Worm (Caenorhabditis elegans): Measurements from ENCODE around the gene C07D8.5.

The C07D8.5 gene

DNA sequence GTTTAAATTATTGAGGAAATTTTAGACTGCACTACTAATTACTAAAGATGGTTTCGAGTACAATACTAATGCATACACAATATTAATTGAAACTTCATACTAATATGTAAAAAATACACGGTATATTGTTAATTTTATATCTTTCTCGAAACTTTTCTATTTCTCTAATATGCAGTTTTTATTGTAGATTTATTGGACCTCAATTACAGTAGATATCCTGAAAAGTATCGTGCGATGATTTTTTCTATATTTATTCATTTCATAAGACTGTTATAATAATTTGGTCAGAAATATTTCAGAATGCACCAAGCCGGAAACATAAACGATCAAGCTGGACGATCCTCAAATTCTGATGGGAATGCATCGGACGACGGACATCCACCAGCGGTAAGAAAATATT is at the start of gene C07D8.5:
C07D8.5 (plus strand) TSS at position 301 of the 400 bp plus-strand sequence.
- TF ChIP-seq flt-1 (GFP tag; IDR thresholded peaks at IDR 0.05) (no peak), tab-1 (GFP tag; IDR thresholded peaks at IDR 0.05) (no peak), ztf-29 (GFP tag; IDR thresholded peaks at IDR 0.05) (no peak), klf-2 (GFP tag; conservative IDR thresholded peaks at IDR 0.05) (no peak), ref-1 (GFP tag; conservative IDR thresholded peaks at IDR 0.05) (no peak), T22C8.4 (GFP tag; IDR thresholded peaks at IDR 0.05) (no peak), med-1 (GFP tag; optimal IDR thresholded peaks at IDR 0.05; ENCODE audit: insufficient read depth) (no peak), cog-1 (tag; optimal IDR thresholded peaks at IDR 0.05) (no peak), ztf-23 (GFP tag; IDR thresholded peaks at IDR 0.05) (no peak)

DNA sequence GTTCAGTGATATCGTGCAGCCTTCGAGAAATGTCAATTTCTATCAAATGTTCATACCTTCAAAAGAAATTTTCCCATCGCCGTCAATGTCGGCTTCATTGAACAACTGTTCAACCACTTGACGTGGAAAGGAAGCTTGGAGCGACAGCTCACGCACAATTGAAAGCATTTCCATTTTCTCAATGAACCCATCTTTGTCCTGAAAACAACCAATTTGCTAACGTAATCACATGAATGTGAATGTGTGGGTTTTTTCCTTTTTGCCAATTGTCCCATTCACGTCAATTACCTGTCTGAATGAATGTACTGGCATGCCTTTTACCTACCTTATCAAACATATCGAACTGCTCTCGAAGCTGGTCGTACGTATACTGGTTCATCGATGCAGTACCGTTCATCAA is 47.5 kb upstream of the C07D8.5 start:
- TF ChIP-seq T22C8.4 (GFP tag; IDR thresholded peaks at IDR 0.05) (no peak), cog-1 (tag; optimal IDR thresholded peaks at IDR 0.05) (no peak), flt-1 (GFP tag; IDR thresholded peaks at IDR 0.05) (no peak), ztf-23 (GFP tag; IDR thresholded peaks at IDR 0.05) (no peak), tab-1 (GFP tag; IDR thresholded peaks at IDR 0.05) (no peak), ref-1 (GFP tag; conservative IDR thresholded peaks at IDR 0.05) (no peak), klf-2 (GFP tag; conservative IDR thresholded peaks at IDR 0.05) (no peak), med-1 (GFP tag; optimal IDR thresholded peaks at IDR 0.05; ENCODE audit: insufficient read depth) (no peak), ztf-29 (GFP tag; IDR thresholded peaks at IDR 0.05) (no peak)

DNA sequence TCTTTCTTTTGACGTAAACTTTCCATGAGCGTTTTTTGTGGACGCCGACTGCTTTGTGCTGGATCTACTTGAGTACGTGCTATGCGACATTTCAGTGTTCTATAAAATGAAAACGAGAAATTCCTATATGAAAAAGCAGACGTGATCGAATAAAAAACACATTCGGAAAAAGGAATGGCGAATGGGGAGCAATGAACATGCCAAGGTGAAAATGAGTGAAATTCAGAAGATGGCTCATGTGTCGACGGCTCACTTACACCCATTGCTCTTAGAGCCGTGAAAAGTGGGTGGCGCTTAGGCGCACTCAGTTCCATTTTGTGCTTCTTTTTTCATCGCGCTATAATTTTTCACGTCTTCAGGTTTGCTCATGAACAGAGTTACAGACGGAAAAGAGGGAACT is 45.2 kb upstream of the C07D8.5 start, which contains the start of gene K03A1.4:
K03A1.4 (minus strand) TSS at position 101 of the 400 bp plus-strand sequence.
- TF ChIP-seq T22C8.4 (GFP tag; IDR thresholded peaks at IDR 0.05) (no peak), ztf-23 (GFP tag; IDR thresholded peaks at IDR 0.05) (no peak), ztf-29 (GFP tag; IDR thresholded peaks at IDR 0.05) (no peak)

DNA sequence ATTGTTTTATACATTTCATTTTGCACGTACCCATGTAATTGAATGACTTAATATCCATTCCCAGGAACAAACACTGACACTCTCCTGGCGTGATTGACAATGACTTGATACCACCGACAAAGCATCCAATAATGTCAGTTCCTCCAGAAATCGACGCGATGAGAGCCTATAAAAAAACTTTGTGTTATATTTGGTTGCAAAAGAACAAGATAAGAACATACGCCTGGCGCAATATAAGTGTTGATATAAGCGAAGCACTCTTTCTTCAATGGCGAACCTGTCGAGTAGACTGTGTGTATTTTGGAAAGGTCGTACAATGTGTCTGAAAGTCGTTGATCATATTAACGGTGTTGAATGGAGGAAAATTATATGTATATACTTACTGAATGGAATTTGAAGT is 40.7 kb upstream of the C07D8.5 start:
- no peak for TF ChIP-seq ztf-23 (GFP tag; IDR thresholded peaks at IDR 0.05)
- no peak for TF ChIP-seq T22C8.4 (GFP tag; IDR thresholded peaks at IDR 0.05)
- TF ChIP-seq flt-1 (GFP tag; IDR thresholded peaks at IDR 0.05), result no peak
- no peak for TF ChIP-seq cog-1 (tag; optimal IDR thresholded peaks at IDR 0.05)
- TF ChIP-seq tab-1 (GFP tag; IDR thresholded peaks at IDR 0.05), result no peak
- no peak for TF ChIP-seq ztf-29 (GFP tag; IDR thresholded peaks at IDR 0.05)
- no peak for TF ChIP-seq ref-1 (GFP tag; conservative IDR thresholded peaks at IDR 0.05)
- TF ChIP-seq med-1 (GFP tag; optimal IDR thresholded peaks at IDR 0.05; ENCODE audit: insufficient read depth), result no peak
- TF ChIP-seq klf-2 (GFP tag; conservative IDR thresholded peaks at IDR 0.05), result no peak

DNA sequence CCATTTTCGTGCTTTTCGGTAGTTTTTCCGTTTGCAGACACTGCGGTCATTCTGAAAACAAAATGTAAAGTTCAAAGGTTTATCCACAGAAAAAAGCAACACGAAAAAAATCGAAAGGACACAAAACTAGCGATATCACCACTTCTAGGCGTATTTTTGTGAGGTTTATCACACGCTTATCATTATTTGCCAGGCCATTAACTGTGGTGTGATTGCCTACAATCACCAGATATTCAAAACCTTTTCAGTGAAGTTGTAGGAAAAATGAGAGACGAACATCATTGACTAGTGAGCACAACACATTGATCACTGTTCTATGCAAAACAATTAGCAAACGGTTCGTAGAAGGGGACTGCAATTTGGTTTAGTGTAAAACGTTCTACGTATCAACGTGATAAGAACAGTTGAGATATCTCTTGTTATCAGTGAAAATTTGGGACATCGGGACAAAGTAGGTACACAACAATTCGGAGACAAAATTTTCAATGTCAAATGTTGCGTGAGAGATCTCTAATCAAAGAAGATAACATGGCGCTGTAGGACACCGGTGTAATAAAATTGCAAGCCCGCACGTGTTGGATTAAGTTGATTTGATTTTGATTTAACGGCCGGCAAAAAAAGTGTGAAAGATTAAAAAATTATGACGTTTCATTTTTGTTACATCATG is 38.2 kb upstream of the C07D8.5 start, which contains the start of gene sur-5:
sur-5 (minus strand) TSS at position 51 of the 667 bp plus-strand sequence.
- no peak for TF ChIP-seq klf-2 (GFP tag; conservative IDR thresholded peaks at IDR 0.05)
- TF ChIP-seq ztf-23 (GFP tag; IDR thresholded peaks at IDR 0.05), result no peak
- TF ChIP-seq flt-1 (GFP tag; IDR thresholded peaks at IDR 0.05), result no peak
- TF ChIP-seq ref-1 (GFP tag; conservative IDR thresholded peaks at IDR 0.05), result no peak
- TF ChIP-seq tab-1 (GFP tag; IDR thresholded peaks at IDR 0.05), result no peak
- no peak for TF ChIP-seq med-1 (GFP tag; optimal IDR thresholded peaks at IDR 0.05; ENCODE audit: insufficient read depth)
- TF ChIP-seq ztf-29 (GFP tag; IDR thresholded peaks at IDR 0.05), result no peak
- no peak for TF ChIP-seq cog-1 (tag; optimal IDR thresholded peaks at IDR 0.05)

DNA sequence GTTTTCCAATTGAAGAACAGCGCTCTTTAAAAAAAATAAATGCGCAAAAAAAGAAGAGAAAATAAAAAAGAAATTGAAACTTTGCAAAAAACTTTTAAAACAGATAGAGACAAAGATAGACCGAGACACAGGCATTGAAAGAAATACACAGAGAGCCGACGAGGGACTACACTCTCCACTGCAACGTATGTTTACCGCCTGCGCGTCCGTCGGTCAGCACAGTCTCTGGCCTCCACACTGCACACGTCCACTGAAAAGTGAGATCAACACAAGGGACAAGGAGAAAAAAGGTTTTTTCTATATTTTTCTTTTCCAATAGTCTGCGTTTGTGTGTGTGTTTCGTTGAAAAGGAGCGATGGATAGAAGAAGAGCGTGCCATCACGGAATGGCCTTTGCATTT is 37.4 kb upstream of the C07D8.5 start:
- TF ChIP-seq tab-1 (GFP tag; IDR thresholded peaks at IDR 0.05) (no peak), ref-1 (GFP tag; conservative IDR thresholded peaks at IDR 0.05) (no peak), ztf-23 (GFP tag; IDR thresholded peaks at IDR 0.05) (no peak), med-1 (GFP tag; optimal IDR thresholded peaks at IDR 0.05; ENCODE audit: insufficient read depth) (no peak), cog-1 (tag; optimal IDR thresholded peaks at IDR 0.05) (no peak)

DNA sequence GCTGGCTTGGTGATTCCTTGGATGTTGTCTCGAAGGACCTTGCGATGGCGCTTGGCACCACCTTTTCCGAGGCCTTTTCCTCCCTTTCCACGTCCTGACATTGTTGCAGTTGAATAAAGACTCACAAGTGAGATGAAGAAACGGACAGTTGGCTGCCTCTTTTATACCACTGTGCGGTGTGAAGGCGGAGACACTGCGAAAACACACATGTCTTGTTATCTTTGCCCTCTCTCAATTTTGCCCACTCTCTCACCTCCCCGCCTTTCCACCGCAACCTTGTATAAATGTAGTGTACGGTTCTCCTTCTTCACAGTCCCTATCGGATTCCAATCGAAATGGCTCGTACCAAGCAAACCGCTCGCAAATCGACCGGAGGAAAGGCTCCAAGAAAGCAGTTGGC is 34.1 kb upstream of the C07D8.5 start, which contains the start of the genes his-38 and his-40:
his-38 (minus strand) TSS at position 101 of the 400 bp plus-strand sequence.
his-40 (plus strand) TSS at position 336 of the 400 bp plus-strand sequence.
- no peak for TF ChIP-seq med-1 (GFP tag; optimal IDR thresholded peaks at IDR 0.05; ENCODE audit: insufficient read depth)
- TF ChIP-seq flt-1 (GFP tag; IDR thresholded peaks at IDR 0.05), result peak; percentile 67; the same call in 1 of the 2 replicates

DNA sequence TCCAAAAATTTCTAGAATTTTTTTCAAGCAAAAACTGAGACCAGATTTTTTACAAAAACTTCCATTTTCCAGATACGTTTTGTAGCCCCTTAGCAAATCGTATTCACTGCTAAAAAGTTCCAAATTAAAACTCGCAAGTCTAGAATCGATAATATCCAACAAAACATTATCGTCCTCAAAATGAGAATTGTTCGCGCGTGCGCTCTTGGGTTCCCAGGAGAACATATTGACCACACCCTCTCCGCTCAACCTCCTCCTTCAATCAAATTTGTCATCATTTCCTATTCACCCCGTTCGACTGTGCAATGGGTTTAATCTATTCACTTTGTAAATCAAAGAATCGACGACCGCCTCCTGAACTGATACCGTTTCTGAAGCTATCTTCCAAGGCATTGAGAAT is 32.0 kb upstream of the C07D8.5 start:
- TF ChIP-seq tab-1 (GFP tag; IDR thresholded peaks at IDR 0.05), result no peak
- no peak for TF ChIP-seq klf-2 (GFP tag; conservative IDR thresholded peaks at IDR 0.05)
- TF ChIP-seq ztf-23 (GFP tag; IDR thresholded peaks at IDR 0.05), result no peak
- no peak for TF ChIP-seq med-1 (GFP tag; optimal IDR thresholded peaks at IDR 0.05; ENCODE audit: insufficient read depth)
- TF ChIP-seq flt-1 (GFP tag; IDR thresholded peaks at IDR 0.05), result no peak
- TF ChIP-seq ztf-29 (GFP tag; IDR thresholded peaks at IDR 0.05), result no peak
- TF ChIP-seq cog-1 (tag; optimal IDR thresholded peaks at IDR 0.05), result no peak
- no peak for TF ChIP-seq ref-1 (GFP tag; conservative IDR thresholded peaks at IDR 0.05)
- no peak for TF ChIP-seq T22C8.4 (GFP tag; IDR thresholded peaks at IDR 0.05)

DNA sequence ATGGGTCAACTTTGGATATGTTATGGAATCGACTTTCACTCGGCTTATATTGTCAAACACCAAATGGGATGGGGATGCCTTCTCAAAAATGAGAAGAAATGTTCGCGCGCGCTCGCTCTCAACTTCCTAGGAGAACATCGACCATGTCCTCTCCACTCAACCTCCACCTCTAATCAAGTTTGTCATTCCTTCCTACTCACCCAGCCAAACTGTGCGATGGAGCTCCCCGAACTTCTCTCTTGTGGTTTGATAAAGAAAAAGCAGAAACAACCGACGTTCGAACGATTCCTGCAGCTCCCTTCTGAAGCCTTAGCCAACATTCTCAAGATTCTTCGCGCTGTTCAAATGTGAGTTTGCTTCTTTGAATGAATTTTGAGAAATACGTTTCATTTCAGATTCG is 30.6 kb upstream of the C07D8.5 start:
- TF ChIP-seq tab-1 (GFP tag; IDR thresholded peaks at IDR 0.05) (no peak), ztf-23 (GFP tag; IDR thresholded peaks at IDR 0.05) (no peak), T22C8.4 (GFP tag; IDR thresholded peaks at IDR 0.05) (no peak), klf-2 (GFP tag; conservative IDR thresholded peaks at IDR 0.05) (no peak), ref-1 (GFP tag; conservative IDR thresholded peaks at IDR 0.05) (no peak), med-1 (GFP tag; optimal IDR thresholded peaks at IDR 0.05; ENCODE audit: insufficient read depth) (no peak), cog-1 (tag; optimal IDR thresholded peaks at IDR 0.05) (no peak), flt-1 (GFP tag; IDR thresholded peaks at IDR 0.05) (no peak), ztf-29 (GFP tag; IDR thresholded peaks at IDR 0.05) (no peak)

DNA sequence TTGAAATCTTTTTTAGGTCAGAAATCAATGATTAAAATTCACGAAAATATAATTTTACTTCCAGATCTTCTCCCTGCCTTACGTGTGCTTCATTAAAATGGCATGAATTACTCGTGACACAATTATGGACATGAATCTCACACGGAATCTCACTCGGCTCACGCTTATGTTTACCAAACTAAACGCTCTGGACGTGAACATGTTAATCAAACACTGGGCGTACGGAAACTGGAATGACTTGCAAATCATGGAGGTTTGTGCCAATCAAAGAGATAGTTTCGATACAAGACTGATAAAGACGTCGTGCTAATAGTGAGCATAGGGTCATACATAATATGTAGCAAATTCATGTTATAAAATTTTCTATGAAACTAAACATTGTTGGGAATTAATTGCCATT is 29.3 kb upstream of the C07D8.5 start:
- TF ChIP-seq ref-1 (GFP tag; conservative IDR thresholded peaks at IDR 0.05), result no peak
- TF ChIP-seq ztf-23 (GFP tag; IDR thresholded peaks at IDR 0.05), result no peak
- no peak for TF ChIP-seq cog-1 (tag; optimal IDR thresholded peaks at IDR 0.05)
- TF ChIP-seq tab-1 (GFP tag; IDR thresholded peaks at IDR 0.05), result no peak
- no peak for TF ChIP-seq klf-2 (GFP tag; conservative IDR thresholded peaks at IDR 0.05)
- no peak for TF ChIP-seq flt-1 (GFP tag; IDR thresholded peaks at IDR 0.05)
- no peak for TF ChIP-seq T22C8.4 (GFP tag; IDR thresholded peaks at IDR 0.05)
- no peak for TF ChIP-seq ztf-29 (GFP tag; IDR thresholded peaks at IDR 0.05)
- TF ChIP-seq med-1 (GFP tag; optimal IDR thresholded peaks at IDR 0.05; ENCODE audit: insufficient read depth), result no peak

Measured in whole organism, midembryonic.